Fruit fly (Drosophila melanogaster) whole organism, embryonic: ENCODE data around the gene RapGAP1.
A peak's percentile ranks its signal among the peaks of the same experiment; 100 is the strongest.

ENCODE experiments used
- Blimp-1 ChIP-seq: fragments of 200-800 bp; sonication (Bioruptor generic); optimal IDR thresholded peaks from 3 replicates; lab custom pipeline; 2018; ENCODE audit warnings: missing biosample characterization, missing genetic modification characterization, mild to moderate bottlenecking, moderate library complexity, missing genetic modification reagents
- C15 ChIP-seq: fragments of 200-800 bp; sonication (Bioruptor generic); IDR thresholded peaks from 3 replicates; pipeline ENCODE4 v1.3.6; 2022; ENCODE audit warnings: missing biosample characterization, missing genetic modification characterization
- CG11504 ChIP-seq: fragments of 200-800 bp; sonication (Bioruptor generic); optimal IDR thresholded peaks from 3 replicates; lab custom pipeline; 2019; ENCODE audit warnings: missing biosample characterization, mild to moderate bottlenecking, missing genetic modification characterization, moderate library complexity
- CG12104 ChIP-seq: fragments of 200-800 bp; sonication (Bioruptor generic); optimal IDR thresholded peaks from 3 replicates; lab custom pipeline; 2016; ENCODE audit warnings: missing biosample characterization, missing genetic modification characterization
- CG12744 ChIP-seq: fragments of 200-800 bp; sonication (Bioruptor generic); optimal IDR thresholded peaks from 2 replicates; lab custom pipeline; 2016; ENCODE audit warnings: missing biosample characterization, missing genetic modification characterization
- CG17186 ChIP-seq: fragments of 200-800 bp; sonication (Bioruptor generic); optimal IDR thresholded peaks from 3 replicates; lab custom pipeline; 2017; ENCODE audit warnings: missing biosample characterization, missing genetic modification reagents, missing genetic modification characterization
- CG17361 ChIP-seq: fragments of 200-800 bp; sonication (Bioruptor generic); IDR thresholded peaks from 3 replicates; pipeline ENCODE4 v1.3.6; 2022; ENCODE audit warnings: missing biosample characterization, missing genetic modification characterization
- CG18262 ChIP-seq: fragments of 200-800 bp; optimal IDR thresholded peaks from 3 replicates; lab custom pipeline; 2019; ENCODE audit warnings: missing biosample characterization, mild to moderate bottlenecking, missing genetic modification characterization, moderate library complexity
- CG32532 ChIP-seq: fragments of 200-800 bp; sonication (Bioruptor generic); IDR thresholded peaks from 2 replicates; pipeline ENCODE4 v1.3.6; 2022; ENCODE audit warnings: missing biosample characterization, missing genetic modification characterization
- CG3726 ChIP-seq: fragments of 200-800 bp; sonication (Bioruptor generic); IDR thresholded peaks from 3 replicates; pipeline ENCODE4, ENCODE4 v1.3.6; 2022; ENCODE audit warnings: missing biosample characterization, missing genetic modification characterization
- CG3838 ChIP-seq: fragments of 200-800 bp; sonication (Bioruptor generic); optimal IDR thresholded peaks from 3 replicates; lab custom pipeline; 2016; ENCODE audit warnings: missing biosample characterization, missing genetic modification characterization
- CG4617 ChIP-seq: fragments of 200-800 bp; sonication (Bioruptor generic); optimal IDR thresholded peaks from 3 replicates; lab custom pipeline; 2016; ENCODE audit warnings: missing biosample characterization, missing genetic modification characterization, borderline replicate concordance
- CG4707 ChIP-seq: fragments of 200-800 bp; sonication (Bioruptor generic); optimal IDR thresholded peaks from 2 replicates; lab custom pipeline; 2018; ENCODE audit warnings: missing biosample characterization, mild to moderate bottlenecking, missing genetic modification characterization, moderate library complexity
- CG6254 ChIP-seq: fragments of 200-800 bp; sonication (Bioruptor generic); optimal IDR thresholded peaks from 3 replicates; lab custom pipeline; 2017; ENCODE audit warnings: mild to moderate bottlenecking, missing biosample characterization, missing genetic modification reagents, missing genetic modification characterization
- CG7556 ChIP-seq: fragments of 200-800 bp; sonication (Bioruptor generic); optimal IDR thresholded peaks from 2 replicates; lab custom pipeline; 2017; ENCODE audit warnings: missing biosample characterization, mild to moderate bottlenecking, missing genetic modification characterization
- CG9727 ChIP-seq: fragments of 200-800 bp; sonication (Bioruptor generic); optimal IDR thresholded peaks from 3 replicates; lab custom pipeline; 2017; ENCODE audit warnings: missing biosample characterization, mild to moderate bottlenecking, missing genetic modification characterization
- Chrac-16 ChIP-seq: fragments of 200-800 bp; sonication (Bioruptor generic); optimal IDR thresholded peaks from 3 replicates; lab custom pipeline; 2016; ENCODE audit warnings: missing biosample characterization, missing genetic modification characterization
- CrebB ChIP-seq: fragments of 200-800 bp; sonication (Bioruptor generic); optimal IDR thresholded peaks from 3 replicates; lab custom pipeline; 2018; ENCODE audit warnings: missing biosample characterization, mild to moderate bottlenecking, missing genetic modification characterization
- D19A ChIP-seq: fragments of 200-800 bp; optimal IDR thresholded peaks from 3 replicates; lab custom pipeline; 2019; ENCODE audit warnings: missing biosample characterization, mild to moderate bottlenecking, missing genetic modification characterization, moderate library complexity
- Dp ChIP-seq: fragments of 200-800 bp; sonication (Bioruptor generic); optimal IDR thresholded peaks from 2 replicates; lab custom pipeline; 2018; ENCODE audit warnings: missing biosample characterization, mild to moderate bottlenecking, missing genetic modification characterization, moderate library complexity
- Drgx ChIP-seq: fragments of 200-800 bp; sonication (Bioruptor generic); IDR thresholded peaks from 2 replicates; pipeline ENCODE4 v1.3.6; 2022; ENCODE audit warnings: missing biosample characterization, missing genetic modification characterization
- Ets65A ChIP-seq: fragments of 200-800 bp; sonication (Bioruptor generic); peaks from one replicate; lab custom pipeline; 2016; ENCODE audit warnings: missing biosample characterization, missing genetic modification characterization
- Med ChIP-seq: fragments of 200-800 bp; sonication (Bioruptor generic); peaks from one replicate; lab custom pipeline; 2016; ENCODE audit warnings: missing biosample characterization, missing genetic modification characterization, mild to moderate bottlenecking, inconsistent platforms, moderate library complexity
- NfI ChIP-seq: fragments of 200-800 bp; sonication (Bioruptor generic); optimal IDR thresholded peaks from 3 replicates; lab custom pipeline; 2018; ENCODE audit warnings: missing biosample characterization, mild to moderate bottlenecking, missing genetic modification characterization, moderate library complexity
- Opbp ChIP-seq: fragments of 200-800 bp; sonication (Bioruptor generic); IDR thresholded peaks from 3 replicates; pipeline ENCODE4 v1.3.6; 2022; ENCODE audit warnings: missing biosample characterization, missing genetic modification characterization; ENCODE audit not compliant: partially characterized antibody
- Pdp1 ChIP-seq, 2 experiments: fragments of 200-800 bp; sonication (Bioruptor generic); optimal IDR thresholded peaks; 3 replicates each; lab custom pipeline; 2016; ENCODE audit warnings: missing biosample characterization in 2 of 2, missing genetic modification characterization in 2 of 2, mild to moderate bottlenecking in 1 of 2, moderate library complexity in 1 of 2
- Sox102F ChIP-seq: fragments of 200-800 bp; sonication (Bioruptor generic); optimal IDR thresholded peaks from 2 replicates; lab custom pipeline; 2018; ENCODE audit warnings: missing biosample characterization, mild to moderate bottlenecking, missing genetic modification characterization, moderate library complexity
- bcd ChIP-seq: fragments of 200-800 bp; sonication (Bioruptor generic); optimal IDR thresholded peaks from 2 replicates; lab custom pipeline; 2017; ENCODE audit warnings: missing biosample characterization, mild to moderate bottlenecking, missing genetic modification characterization
- bsh ChIP-seq, 2 experiments: fragments of 200-800 bp; sonication (Bioruptor generic); optimal IDR thresholded peaks; 2 replicates each; lab custom pipeline; 2017 to 2018; ENCODE audit warnings: mild to moderate bottlenecking in 2 of 2, missing biosample characterization in 2 of 2, missing genetic modification characterization in 2 of 2, moderate library complexity in 1 of 2
- ci ChIP-seq: fragments of 200-800 bp; sonication (Bioruptor generic); IDR thresholded peaks from 3 replicates; pipeline ENCODE4 v1.3.6; 2022; ENCODE audit warnings: missing biosample characterization, missing genetic modification characterization
- da ChIP-seq: fragments of 200-800 bp; sonication (Bioruptor generic); optimal IDR thresholded peaks from 2 replicates; lab custom pipeline; 2016; ENCODE audit warnings: missing biosample characterization, missing genetic modification characterization
- dysf ChIP-seq: fragments of 200-800 bp; sonication (Bioruptor generic); IDR thresholded peaks from 3 replicates; pipeline ENCODE4 v1.3.6; 2022; ENCODE audit warnings: missing biosample characterization, missing genetic modification characterization
- exex ChIP-seq: fragments of 200-800 bp; sonication (Bioruptor generic); optimal IDR thresholded peaks from 4 replicates; lab custom pipeline; 2018; ENCODE audit warnings: missing biosample characterization, mild to moderate bottlenecking, missing genetic modification characterization, moderate library complexity
- fd64A ChIP-seq: fragments of 200-800 bp; sonication (Bioruptor generic); optimal IDR thresholded peaks from 3 replicates; lab custom pipeline; 2018; ENCODE audit warnings: missing biosample characterization, mild to moderate bottlenecking, missing genetic modification characterization
- gcm ChIP-seq: fragments of 200-800 bp; sonication (Bioruptor generic); optimal IDR thresholded peaks from 2 replicates; lab custom pipeline; 2019; ENCODE audit warnings: missing biosample characterization, mild to moderate bottlenecking, missing genetic modification characterization, moderate library complexity
- gsb-n ChIP-seq: fragments of 200-800 bp; sonication (Bioruptor generic); optimal IDR thresholded peaks from 3 replicates; lab custom pipeline; 2018; ENCODE audit warnings: missing biosample characterization, mild to moderate bottlenecking, missing genetic modification characterization
- hbn ChIP-seq: fragments of 200-800 bp; sonication (Bioruptor generic); IDR thresholded peaks from 2 replicates; pipeline ENCODE4 v1.3.6; 2022; ENCODE audit warnings: missing biosample characterization, missing genetic modification characterization; ENCODE audit not compliant: partially characterized antibody
- hkb ChIP-seq, 2 experiments: fragments of 200-800 bp in 1 of 2; fragments of >200 bp in 1 of 2; sonication (Bioruptor generic) in 1 of 2; IDR thresholded peaks in 1 of 2; optimal IDR thresholded peaks in 1 of 2; 2 replicates each; pipeline versions ENCODE4 v1.3.6 to Lab custom; 2017 to 2022; ENCODE audit warnings: missing biosample characterization in 1 of 2, missing genetic modification characterization in 1 of 2
- knrl ChIP-seq: fragments of 200-800 bp; sonication (Bioruptor generic); IDR thresholded peaks from 3 replicates; pipeline ENCODE4 v1.3.6; 2022; ENCODE audit warnings: missing biosample characterization, missing genetic modification characterization; ENCODE audit not compliant: partially characterized antibody
- prd ChIP-seq, 3 experiments: fragments of >200 bp in 2 of 3; fragments of 200-800 bp in 1 of 3; sonication (Bioruptor generic) in 1 of 3; optimal IDR thresholded peaks in 2 of 3; IDR thresholded peaks in 1 of 3; 2 replicates in 2 of 3; 3 replicates in 1 of 3; pipeline versions ENCODE4 v1.3.6 to Lab custom; 2017 to 2022; ENCODE audit warnings: missing biosample characterization in 1 of 3, missing genetic modification characterization in 1 of 3
- sisA ChIP-seq: fragments of 200-800 bp; sonication (Bioruptor generic); IDR thresholded peaks from 2 replicates; pipeline ENCODE4 v1.3.6; 2022; ENCODE audit warnings: missing biosample characterization, missing genetic modification characterization
- tap ChIP-seq: fragments of 200-800 bp; optimal IDR thresholded peaks from 3 replicates; lab custom pipeline; 2019; ENCODE audit warnings: missing biosample characterization, mild to moderate bottlenecking, missing genetic modification characterization, moderate library complexity
- tio ChIP-seq: fragments of 200-800 bp; sonication (Bioruptor generic); optimal IDR thresholded peaks from 2 replicates; lab custom pipeline; 2017; ENCODE audit warnings: missing biosample characterization, missing genetic modification characterization, inconsistent platforms
- tll ChIP-seq, 2 experiments: fragments of 200-800 bp in 1 of 2; fragments of >200 bp in 1 of 2; sonication (Bioruptor generic) in 1 of 2; optimal IDR thresholded peaks; 2 replicates each; lab custom pipeline; 2017 to 2019; ENCODE audit warnings: missing biosample characterization in 2 of 2, missing genetic modification characterization in 2 of 2, mild to moderate bottlenecking in 1 of 2, moderate library complexity in 1 of 2
- tna ChIP-seq: fragments of 200-800 bp; sonication (Bioruptor generic); IDR thresholded peaks from 2 replicates; pipeline ENCODE4 v1.3.6; 2022; ENCODE audit warnings: missing biosample characterization, missing genetic modification characterization; ENCODE audit not compliant: partially characterized antibody
- vfl ChIP-seq: fragments of 200-800 bp; sonication (Bioruptor generic); optimal IDR thresholded peaks from 2 replicates; lab custom pipeline; 2016; ENCODE audit warnings: missing biosample characterization, missing genetic modification characterization

RapGAP1 gene

dm6 chr2L:7598260-7598659 lies 19.5 kb upstream of the RapGAP1 start (continued):
- TF ChIP-seq Dp: no peak

DNA sequence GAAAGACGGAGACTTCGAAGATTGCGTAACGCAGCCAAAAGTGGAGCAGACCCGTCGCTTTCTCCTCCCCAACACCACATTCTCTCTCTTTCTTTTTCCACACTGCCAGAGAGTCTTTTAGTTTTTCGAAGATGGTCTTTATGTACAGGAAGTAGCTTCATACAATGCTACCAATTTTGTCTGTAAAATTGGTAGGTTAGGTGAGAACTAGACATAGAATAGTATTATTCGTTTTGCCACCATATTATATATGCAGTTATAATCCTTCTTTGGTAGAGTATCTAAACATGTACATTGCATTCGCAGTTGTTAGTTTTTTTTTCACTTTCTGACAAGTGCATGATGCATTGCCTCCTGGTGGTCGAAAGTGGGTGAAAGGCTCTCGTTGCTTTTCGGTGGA lies 18.7 kb upstream of the RapGAP1 start:
- no peak for TF ChIP-seq CG9727 (GFP tag; lab: Kevin White, UChicago)
- TF ChIP-seq Med (GFP tag; lab: Kevin White, UChicago): peak; percentile 13
- peak; percentile 11 for TF ChIP-seq Ets65A
- no peak for TF ChIP-seq bcd
- TF ChIP-seq prd (optimal IDR thresholded peaks at IDR 0.05; lab: Kevin White, UChicago): no peak
- TF ChIP-seq prd (GFP tag; IDR thresholded peaks at IDR 0.05; lab: Robert Waterston, UW): 0 out of 3 replicates have a peak, but pooled peaks have one; percentile 25
- peak; percentile 14 for TF ChIP-seq Sox102F (GFP tag; lab: Kevin White, UChicago)
- no peak for TF ChIP-seq CG17361 (GFP tag; lab: Robert Waterston, UW)
- TF ChIP-seq CG11504 (tag; lab: Kevin White, UChicago): peak; percentile 28
- no peak for TF ChIP-seq CrebB
- peak; percentile 27; the same call in 1 of the 2 replicates for TF ChIP-seq sisA (GFP tag; lab: Robert Waterston, UW)
- TF ChIP-seq gcm (GFP tag; lab: Kevin White, UChicago): no peak
- TF ChIP-seq bsh (GFP tag; optimal IDR thresholded peaks at IDR 0.05; lab: Kevin White, UChicago): peak in 1 of 2 experiments; percentile 20
- peak; percentile 87 for TF ChIP-seq D19A (tag; lab: Kevin White, UChicago)
- TF ChIP-seq Blimp-1 (GFP tag; lab: Kevin White, UChicago): peak; percentile 34
- no peak for TF ChIP-seq tll (GFP tag; optimal IDR thresholded peaks at IDR 0.05; lab: Kevin White, UChicago)
- TF ChIP-seq hkb (optimal IDR thresholded peaks at IDR 0.05; lab: Kevin White, UChicago): peak; percentile 9
- no peak for TF ChIP-seq hkb (GFP tag; IDR thresholded peaks at IDR 0.05; lab: Robert Waterston, UW)
- TF ChIP-seq CG6254 (GFP tag; lab: Kevin White, UChicago): no peak
- peak; percentile 25; the same call in 1 of the 3 replicates for TF ChIP-seq ci (GFP tag; lab: Robert Waterston, UW)
- TF ChIP-seq da (GFP tag; lab: Kevin White, UChicago): no peak
- TF ChIP-seq Pdp1 (GFP tag; optimal IDR thresholded peaks at IDR 0.05; lab: Kevin White, UChicago): peak in 1 of 2 experiments; percentile 60
- TF ChIP-seq knrl (GFP tag; lab: Robert Waterston, UW): no peak
- no peak for TF ChIP-seq Drgx (GFP tag; lab: Robert Waterston, UW)

dm6 chr2L:7596862-7597261 lies 18.1 kb upstream of the RapGAP1 start:
- peak; percentile 62 for TF ChIP-seq CG12744 (GFP tag; lab: Kevin White, UChicago)
- peak; percentile 76 for TF ChIP-seq dysf (GFP tag; lab: Robert Waterston, UW)
- TF ChIP-seq Chrac-16: peak; percentile 87
- TF ChIP-seq exex (tag; lab: Kevin White, UChicago): no peak
- peak; percentile 76 for TF ChIP-seq tio (GFP tag; lab: Kevin White, UChicago)
- peak; percentile 66 for TF ChIP-seq CG12104 (GFP tag; lab: Kevin White, UChicago)
- peak; percentile 52 for TF ChIP-seq NfI (GFP tag; lab: Kevin White, UChicago)
- TF ChIP-seq CG4617 (GFP tag; lab: Kevin White, UChicago): peak; percentile 24
- TF ChIP-seq Opbp (GFP tag; lab: Robert Waterston, UW): no peak
- TF ChIP-seq gsb-n (tag; lab: Kevin White, UChicago): peak; percentile 92
- TF ChIP-seq CG17186 (GFP tag; lab: Kevin White, UChicago): peak; percentile 75
- TF ChIP-seq Pdp1 (GFP tag; optimal IDR thresholded peaks at IDR 0.05; lab: Kevin White, UChicago): peak; percentile 57 to 78
- peak; percentile 91 for TF ChIP-seq Ets65A
- TF ChIP-seq tap: peak; percentile 79
- TF ChIP-seq CG7556 (GFP tag; lab: Kevin White, UChicago): peak; percentile 80
- TF ChIP-seq CG4707 (GFP tag; lab: Kevin White, UChicago): peak; percentile 58
- TF ChIP-seq CG32532: no peak
- TF ChIP-seq vfl: peak; percentile 4
- peak; percentile 81 for TF ChIP-seq fd64A (GFP tag; lab: Kevin White, UChicago)
- TF ChIP-seq CG3838 (GFP tag; lab: Kevin White, UChicago): peak; percentile 31
- TF ChIP-seq CG18262 (tag; lab: Kevin White, UChicago): peak; percentile 92
- no peak for TF ChIP-seq C15 (GFP tag; lab: Robert Waterston, UW)
- TF ChIP-seq tna: no peak
- TF ChIP-seq CG3726 (GFP tag; lab: Robert Waterston, UW): peak; percentile 70; the same call in 2 of the 3 replicates
- TF ChIP-seq hbn (GFP tag; lab: Robert Waterston, UW): no peak
